Worm (Caenorhabditis elegans) whole organism, L4/young adult: Measurements from ENCODE around the gene R151.2.

ENCODE experiments used
- W03F9.2 ChIP-seq: fragments of 150-350 bp; optimal IDR thresholded peaks from 2 replicates; lab custom pipeline; 2014; ENCODE audit warnings: missing biosample characterization, missing genetic modification characterization
- him-1 ChIP-seq: sonication (generic microtip); optimal IDR thresholded peaks from 2 replicates; lab custom pipeline; 2016; ENCODE audit warnings: missing genotype, missing genetic modification reagents, missing genetic modification characterization, missing compliant biosample characterization

DNA sequence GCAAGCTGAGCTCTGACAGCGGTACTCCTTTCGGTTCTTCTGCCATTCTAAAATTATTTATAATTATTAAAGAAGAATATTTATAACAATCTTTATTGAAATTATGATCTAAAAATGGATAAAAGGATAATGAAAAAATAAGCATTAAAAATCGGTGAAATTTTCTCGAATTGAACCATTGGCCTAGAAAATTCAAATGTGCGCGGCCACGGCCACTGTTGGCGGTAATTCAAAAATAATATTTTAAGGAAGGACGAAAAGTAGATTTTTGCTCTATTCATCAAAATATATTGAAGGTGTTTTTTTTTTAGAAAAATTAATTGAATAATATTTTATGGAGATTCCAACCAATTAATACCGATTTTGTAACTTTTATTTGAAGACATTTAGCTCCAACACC is 10.9 kb upstream of the R151.2 start, which contains the start of gene pfd-5:
- no peak for TF ChIP-seq him-1
- TF ChIP-seq W03F9.2 (tag; lab: Kevin White, UChicago) = peak; percentile 56
